Worm (Caenorhabditis elegans) whole organism, young adult: ENCODE results near the gene T01D1.4.
A peak's percentile ranks its signal among the peaks of the same experiment; 100 is the strongest.

Source experiments
- B0035.1 ChIP-seq: sonication (generic microtip); optimal IDR thresholded peaks from 2 replicates; lab custom pipeline; 2016; ENCODE audit warnings: missing genetic modification characterization, mild to moderate bottlenecking, missing compliant biosample characterization, missing genotype, missing genetic modification reagents
- B0261.1 ChIP-seq: sonication (generic microtip); optimal IDR thresholded peaks from 2 replicates; lab custom pipeline; 2016; ENCODE audit warnings: mild to moderate bottlenecking, missing genetic modification characterization, moderate library complexity, missing compliant biosample characterization
- B0336.3 ChIP-seq: fragments of 200-800 bp; sonication (Bioruptor generic); IDR thresholded peaks from 2 replicates; pipeline ENCODE4 v1.3.6; 2022; ENCODE audit warnings: missing genetic modification characterization, missing compliant biosample characterization
- C17E4.6 ChIP-seq: fragments of 200-800 bp; sonication (Bioruptor generic); IDR thresholded peaks from 2 replicates; pipeline ENCODE4 v1.3.6; 2022; ENCODE audit warnings: missing genetic modification reagents, missing genetic modification characterization, missing compliant biosample characterization
- D2030.7 ChIP-seq: fragments of 200-800 bp; sonication (Bioruptor generic); IDR thresholded peaks from 2 replicates; pipeline ENCODE4 v1.3.6; 2022; ENCODE audit warnings: missing genetic modification reagents, missing genetic modification characterization, missing compliant biosample characterization
- F23B12.7 ChIP-seq: sonication (generic microtip); optimal IDR thresholded peaks from 2 replicates; lab custom pipeline; 2017; ENCODE audit warnings: missing genetic modification characterization, mild to moderate bottlenecking, missing compliant biosample characterization, antibody characterized with exemption, moderate library complexity; ENCODE audit not compliant: insufficient read depth
- F49E8.2 ChIP-seq: sonication (generic microtip); optimal IDR thresholded peaks from 3 replicates; lab custom pipeline; 2017; ENCODE audit warnings: missing genetic modification characterization, mild to moderate bottlenecking, missing compliant biosample characterization, antibody characterized with exemption, moderate library complexity; ENCODE audit not compliant: insufficient read depth
- F55B11.4 ChIP-seq: sonication (generic microtip); optimal IDR thresholded peaks from 2 replicates; lab custom pipeline; 2016; ENCODE audit warnings: missing compliant biosample characterization, missing genetic modification characterization, borderline replicate concordance; ENCODE audit not compliant: insufficient read depth
- F57A8.1 ChIP-seq: fragments of 200-800 bp; sonication (Bioruptor generic); optimal IDR thresholded peaks from 2 replicates; lab custom pipeline; 2018; ENCODE audit warnings: mild to moderate bottlenecking, missing genetic modification characterization, moderate library complexity, missing compliant biosample characterization
- K11D2.4 ChIP-seq: fragments of 200-800 bp; sonication (Bioruptor generic); IDR thresholded peaks from 2 replicates; pipeline ENCODE4 v1.3.6; 2022; ENCODE audit warnings: missing genetic modification reagents, missing genetic modification characterization, missing compliant biosample characterization
- T07F8.4 ChIP-seq: sonication (generic microtip); optimal IDR thresholded peaks from 2 replicates; lab custom pipeline; 2016; ENCODE audit warnings: mild to moderate bottlenecking, missing genetic modification characterization, moderate library complexity, missing compliant biosample characterization
- Y53F4B.3 ChIP-seq: fragments of 200-800 bp; sonication (Bioruptor generic); IDR thresholded peaks from 2 replicates; pipeline ENCODE4 v1.3.6; 2022; ENCODE audit warnings: missing genetic modification reagents, missing genetic modification characterization, missing compliant biosample characterization
- Y67H2A.10 ChIP-seq: fragments of 200-800 bp; sonication (Bioruptor generic); conservative IDR thresholded peaks from 2 replicates; pipeline ENCODE4 v1.3.6; 2022; ENCODE audit warnings: missing genetic modification reagents, missing genetic modification characterization, missing compliant biosample characterization
- Y79H2A.3 ChIP-seq: fragments of 200-800 bp; sonication (Bioruptor generic); conservative IDR thresholded peaks from 2 replicates; pipeline ENCODE4 v1.3.6; 2022; ENCODE audit warnings: missing genetic modification reagents, missing genetic modification characterization, missing compliant biosample characterization
- akir-1 ChIP-seq: fragments of 200-800 bp; sonication (Bioruptor generic); optimal IDR thresholded peaks from 2 replicates; lab custom pipeline; 2018; ENCODE audit warnings: mild to moderate bottlenecking, missing genetic modification characterization, moderate library complexity, missing compliant biosample characterization
- ama-1 ChIP-seq, 3 experiments: fragments of 150-350 bp in 1 of 3; sonication (generic microtip) in 2 of 3; optimal IDR thresholded peaks; 2 replicates each; lab custom pipeline; 2014 to 2018; ENCODE audit warnings: missing biosample characterization in 2 of 3, missing genetic modification characterization in 2 of 3, missing genetic modification reagents in 2 of 3
- attf-5 ChIP-seq: fragments of 200-800 bp; sonication (Bioruptor generic); optimal IDR thresholded peaks from 2 replicates; lab custom pipeline; 2018; ENCODE audit warnings: mild to moderate bottlenecking, missing genetic modification characterization, missing compliant biosample characterization
- cebp-2 ChIP-seq: fragments of 200-800 bp; sonication (Bioruptor generic); IDR thresholded peaks from 2 replicates; pipeline ENCODE4 v1.3.6; 2022; ENCODE audit warnings: missing genetic modification characterization, missing compliant biosample characterization
- ceh-100 ChIP-seq: fragments of 200-800 bp; sonication (Bioruptor generic); IDR thresholded peaks from 2 replicates; pipeline ENCODE4 v1.3.6; 2022; ENCODE audit warnings: missing genetic modification reagents, missing genetic modification characterization, missing compliant biosample characterization
- ceh-58 ChIP-seq: fragments of 200-800 bp; sonication (Bioruptor generic); IDR thresholded peaks from 2 replicates; pipeline ENCODE4 v1.3.6; 2022; ENCODE audit warnings: missing genetic modification characterization, missing compliant biosample characterization
- dox-1 ChIP-seq: fragments of 200-800 bp; sonication (Bioruptor generic); IDR thresholded peaks from 2 replicates; pipeline ENCODE4 v1.3.6; 2022; ENCODE audit warnings: missing genetic modification reagents, missing genetic modification characterization, missing compliant biosample characterization
- fkh-3 ChIP-seq: sonication (generic microtip); optimal IDR thresholded peaks from 2 replicates; lab custom pipeline; 2016; ENCODE audit warnings: mild to moderate bottlenecking, missing genetic modification characterization, missing compliant biosample characterization
- hlh-12 ChIP-seq: sonication (generic microtip); optimal IDR thresholded peaks from 2 replicates; lab custom pipeline; 2016; ENCODE audit warnings: missing genetic modification characterization, missing compliant biosample characterization
- hmg-20 ChIP-seq: fragments of 200-800 bp; sonication (Bioruptor generic); IDR thresholded peaks from 2 replicates; pipeline ENCODE4 v1.3.6; 2022; ENCODE audit warnings: missing genetic modification reagents, missing genetic modification characterization, missing compliant biosample characterization
- hsf-1 ChIP-seq: fragments of 200-800 bp; sonication (Bioruptor generic); IDR thresholded peaks from 2 replicates; pipeline ENCODE4 v1.3.6; 2022; ENCODE audit warnings: missing genetic modification reagents, missing genetic modification characterization, missing compliant biosample characterization
- madf-6 ChIP-seq: fragments of 200-800 bp; sonication (Bioruptor generic); IDR thresholded peaks from 2 replicates; pipeline ENCODE4 v1.3.6; 2022; ENCODE audit warnings: missing genetic modification reagents, missing genetic modification characterization, missing compliant biosample characterization
- madf-8 ChIP-seq: fragments of 200-800 bp; sonication (Bioruptor generic); conservative IDR thresholded peaks from 2 replicates; pipeline ENCODE4 v1.3.6; 2022; ENCODE audit warnings: missing genetic modification reagents, missing genetic modification characterization, missing compliant biosample characterization
- mcd-1 ChIP-seq: fragments of 200-800 bp; sonication (Bioruptor generic); IDR thresholded peaks from 2 replicates; pipeline ENCODE4 v1.3.6; 2022; ENCODE audit warnings: missing genetic modification reagents, missing genetic modification characterization, missing compliant biosample characterization
- nfya-1 ChIP-seq: sonication (generic microtip); optimal IDR thresholded peaks from 2 replicates; lab custom pipeline; 2017; ENCODE audit warnings: antibody characterized with exemption, missing compliant biosample characterization, missing genetic modification characterization, borderline replicate concordance; ENCODE audit not compliant: insufficient read depth
- nhr-27 ChIP-seq: fragments of 200-800 bp; sonication (Bioruptor generic); optimal IDR thresholded peaks from 2 replicates; lab custom pipeline; 2018; ENCODE audit warnings: mild to moderate bottlenecking, missing genetic modification characterization, moderate library complexity, missing compliant biosample characterization
- pbrm-1 ChIP-seq: fragments of 200-800 bp; sonication (Bioruptor generic); IDR thresholded peaks from 2 replicates; pipeline ENCODE4 v1.3.6; 2022; ENCODE audit warnings: missing genetic modification reagents, missing genetic modification characterization, missing compliant biosample characterization
- pha-4 ChIP-seq: fragments of 150-350 bp; sonication (generic microtip); optimal IDR thresholded peaks from 2 replicates; lab custom pipeline; 2014; ENCODE audit warnings: missing biosample characterization, missing genetic modification reagents, missing genetic modification characterization
- rcor-1 ChIP-seq: fragments of 200-800 bp; sonication (Bioruptor generic); IDR thresholded peaks from 2 replicates; pipeline ENCODE4 v1.3.6; 2022; ENCODE audit warnings: missing genetic modification reagents, missing genetic modification characterization, missing compliant biosample characterization
- rec-8 ChIP-seq, 2 experiments: sonication (generic microtip); optimal IDR thresholded peaks; 2 replicates each; lab custom pipeline; 2016; ENCODE audit warnings: mild to moderate bottlenecking in 2 of 2, missing genetic modification characterization in 2 of 2, missing genetic modification reagents in 2 of 2, missing genotype in 2 of 2, missing biosample characterization in 1 of 2, missing compliant biosample characterization in 1 of 2, moderate library complexity in 1 of 2
- repo-1 ChIP-seq: sonication (generic microtip); optimal IDR thresholded peaks from 2 replicates; lab custom pipeline; 2017; ENCODE audit warnings: mild to moderate bottlenecking, missing genetic modification characterization, missing compliant biosample characterization
- sea-2 ChIP-seq: fragments of 200-800 bp; sonication (Bioruptor generic); IDR thresholded peaks from 2 replicates; pipeline ENCODE4 v1.3.6; 2022; ENCODE audit warnings: missing genetic modification characterization, missing compliant biosample characterization
- snpc-1.1 ChIP-seq: sonication (generic microtip); optimal IDR thresholded peaks from 2 replicates; lab custom pipeline; 2017; ENCODE audit warnings: missing genetic modification characterization, mild to moderate bottlenecking, missing compliant biosample characterization, antibody characterized with exemption, moderate library complexity, missing genotype, missing genetic modification reagents; ENCODE audit not compliant: insufficient read depth
- snpc-1.3 ChIP-seq: sonication (generic microtip); optimal IDR thresholded peaks from 2 replicates; lab custom pipeline; 2017; ENCODE audit warnings: missing genetic modification characterization, mild to moderate bottlenecking, missing compliant biosample characterization, antibody characterized with exemption, moderate library complexity, missing genotype, missing genetic modification reagents; ENCODE audit not compliant: insufficient read depth
- snpc-3.4 ChIP-seq: sonication (generic microtip); optimal IDR thresholded peaks from 2 replicates; lab custom pipeline; 2017; ENCODE audit warnings: missing genetic modification characterization, mild to moderate bottlenecking, missing compliant biosample characterization, antibody characterized with exemption, moderate library complexity, missing genotype, missing genetic modification reagents
- snpc-4 ChIP-seq, 5 experiments: fragments of 150-350 bp in 1 of 5; sonication (generic microtip) in 4 of 5; optimal IDR thresholded peaks; 2 replicates each; lab custom pipeline; 2014 to 2018; ENCODE audit warnings: missing genetic modification characterization in 5 of 5, missing biosample characterization in 3 of 5, antibody characterized with exemption in 2 of 5, mild to moderate bottlenecking in 2 of 5, missing compliant biosample characterization in 2 of 5, missing genotype in 2 of 5, moderate library complexity in 2 of 5, missing genetic modification reagents in 1 of 5
- somi-1 ChIP-seq: fragments of 200-800 bp; sonication (Bioruptor generic); optimal IDR thresholded peaks from 2 replicates; lab custom pipeline; 2018; ENCODE audit warnings: mild to moderate bottlenecking, missing genetic modification characterization, missing compliant biosample characterization
- tbp1 ChIP-seq: fragments of 200-800 bp; sonication (Bioruptor generic); optimal IDR thresholded peaks from 2 replicates; lab custom pipeline; 2018; ENCODE audit warnings: mild to moderate bottlenecking, missing genetic modification characterization, missing compliant biosample characterization
- tbx-9 ChIP-seq: sonication (generic microtip); optimal IDR thresholded peaks from 2 replicates; lab custom pipeline; 2016; ENCODE audit warnings: borderline replicate concordance, missing genetic modification characterization, inconsistent platforms, missing compliant biosample characterization
- zim-3 ChIP-seq: sonication (generic microtip); optimal IDR thresholded peaks from 2 replicates; lab custom pipeline; 2017; ENCODE audit warnings: mild to moderate bottlenecking, missing genetic modification characterization, moderate library complexity, missing compliant biosample characterization

Gene T01D1.4

ce11 chrII:178993-179392 is at the start of gene T01D1.4:
TSS of gene T01D1.4 (minus strand) at chrII:179093.
- no peak for TF ChIP-seq snpc-3.4
- no peak for TF ChIP-seq ceh-100 (GFP tag; lab: Robert Waterston, UW)
- TF ChIP-seq snpc-1.1 (tag; lab: Kevin White, UChicago): no peak
- TF ChIP-seq Y53F4B.3: no peak
- TF ChIP-seq F55B11.4 (tag; lab: Kevin White, UChicago): no peak
- TF ChIP-seq hlh-12: no peak
- TF ChIP-seq akir-1 (GFP tag; lab: Kevin White, UChicago): no peak
- no peak for TF ChIP-seq attf-5 (GFP tag; lab: Kevin White, UChicago)
- no peak for TF ChIP-seq F23B12.7 (tag; lab: Kevin White, UChicago)
- no peak for TF ChIP-seq F57A8.1 (GFP tag; lab: Kevin White, UChicago)
- TF ChIP-seq pha-4: no peak
- no peak for TF ChIP-seq somi-1

- TF ChIP-seq zim-3 (tag; lab: Kevin White, UChicago): no peak
- TF ChIP-seq ceh-58: no peak
- TF ChIP-seq pbrm-1 (GFP tag; lab: Robert Waterston, UW): peak; percentile 53
- TF ChIP-seq nhr-27 (tag; lab: Kevin White, UChicago): no peak
- no peak for TF ChIP-seq madf-6 (GFP tag; lab: Robert Waterston, UW)
- TF ChIP-seq B0336.3 (GFP tag; lab: Robert Waterston, UW): peak; percentile 58; the same call in 1 of the 2 replicates
- TF ChIP-seq akir-1 (GFP tag; lab: Kevin White, UChicago): no peak
- no peak for TF ChIP-seq K11D2.4
- peak; percentile 36 for TF ChIP-seq tbp1
- TF ChIP-seq D2030.7 (GFP tag; lab: Robert Waterston, UW): no peak
- TF ChIP-seq Y79H2A.3 (GFP tag; lab: Robert Waterston, UW): no peak
- no peak for TF ChIP-seq snpc-4 (GFP tag; optimal IDR thresholded peaks at IDR 0.05; lab: Kevin White, UChicago)
- peak in 3 of 4 experiments; percentile 4 to 67 (median 31) for TF ChIP-seq snpc-4 (tag; optimal IDR thresholded peaks at IDR 0.05; lab: Kevin White, UChicago)
- TF ChIP-seq nfya-1 (tag; lab: Kevin White, UChicago): no peak
- no peak for TF ChIP-seq B0035.1 (tag; lab: Kevin White, UChicago)
- TF ChIP-seq sea-2 (GFP tag; lab: Robert Waterston, UW): 0 out of 2 replicates have a peak, but pooled peaks have one; percentile 37
- TF ChIP-seq madf-8: no peak
- no peak for TF ChIP-seq Y67H2A.10 (GFP tag; lab: Robert Waterston, UW)
- no peak for TF ChIP-seq snpc-3.4
- TF ChIP-seq hlh-12: no peak
- TF ChIP-seq tbx-9 (tag; lab: Kevin White, UChicago): no peak
- no peak for TF ChIP-seq snpc-1.3 (tag; lab: Kevin White, UChicago)
- no peak for TF ChIP-seq fkh-3 (tag; lab: Kevin White, UChicago)
- TF ChIP-seq mcd-1 (GFP tag; lab: Robert Waterston, UW): peak; percentile 84
- TF ChIP-seq cebp-2: no peak
- peak; percentile 41 for TF ChIP-seq repo-1
- 0 out of 2 replicates have a peak, but pooled peaks have one; percentile 44 for TF ChIP-seq hsf-1 (GFP tag; lab: Robert Waterston, UW)
- TF ChIP-seq rcor-1 (GFP tag; lab: Robert Waterston, UW): peak; percentile 38; the same call in 1 of the 2 replicates
- TF ChIP-seq hmg-20 (GFP tag; lab: Robert Waterston, UW): no peak
- TF ChIP-seq T07F8.4 (tag; lab: Kevin White, UChicago): no peak
- TF ChIP-seq dox-1 (GFP tag; lab: Robert Waterston, UW): peak; percentile 64; the same call in 1 of the 2 replicates
- TF ChIP-seq C17E4.6 (GFP tag; lab: Robert Waterston, UW): no peak
- no peak for TF ChIP-seq rec-8 (tag; optimal IDR thresholded peaks at IDR 0.05; lab: Kevin White, UChicago)
- TF ChIP-seq F49E8.2 (tag; lab: Kevin White, UChicago): no peak
- no peak for TF ChIP-seq B0261.1
- no peak for TF ChIP-seq ceh-100 (GFP tag; lab: Robert Waterston, UW)
- TF ChIP-seq ama-1 (optimal IDR thresholded peaks at IDR 0.05; lab: Kevin White, UChicago): no peak
- peak in 1 of 2 experiments; percentile 74 for TF ChIP-seq ama-1 (GFP tag; optimal IDR thresholded peaks at IDR 0.05; lab: Kevin White, UChicago)
Observed at ce11 chrII:221212-221611, 42.3 kb upstream of the T01D1.4 start.
